Fruit fly (Drosophila melanogaster) whole organism, prepupa: ENCODE results near the gene CG6345.

Experiments
- Blimp-1 ChIP-seq: fragments of 200-800 bp; sonication (Bioruptor generic); optimal IDR thresholded peaks from 3 replicates; lab custom pipeline; 2017; ENCODE audit warnings: missing biosample characterization, missing genetic modification characterization, mild to moderate bottlenecking, moderate library complexity, missing genetic modification reagents
- Hr38 ChIP-seq: sonication (Bioruptor generic); optimal IDR thresholded peaks from 2 replicates; lab custom pipeline; 2016; ENCODE audit warnings: missing biosample characterization, missing genetic modification characterization
- dsx ChIP-seq: fragments of 200-800 bp; optimal IDR thresholded peaks from 3 replicates; lab custom pipeline; 2019; ENCODE audit warnings: missing biosample characterization, mild to moderate bottlenecking, missing genetic modification characterization, moderate library complexity; ENCODE audit not compliant: poor library complexity, severe bottlenecking
- vri ChIP-seq: fragments of 200-800 bp; sonication (Bioruptor generic); optimal IDR thresholded peaks from 3 replicates; lab custom pipeline; 2016; ENCODE audit warnings: missing biosample characterization, mild to moderate bottlenecking, missing genetic modification characterization

- no peak for TF ChIP-seq vri
- TF ChIP-seq Hr38 (GFP tag; lab: Kevin White, UChicago): no peak
- TF ChIP-seq Blimp-1 (GFP tag; lab: Kevin White, UChicago): no peak
- peak; percentile 22 for TF ChIP-seq dsx
Measured at dm6 chr3R:10463548-10463947, 47.7 kb upstream of the CG6345 start.
